Worm (Caenorhabditis elegans) whole organism, mixed stage, embryonic: ENCODE measurements around the gene klp-12.

Experiments used
- blmp-1 ChIP-seq: fragments of 150-350 bp; optimal IDR thresholded peaks from 2 replicates; lab custom pipeline; 2014; ENCODE audit warnings: missing biosample characterization, missing genetic modification characterization
- ham-2 ChIP-seq: fragments of 200-800 bp; sonication (Bioruptor generic); optimal IDR thresholded peaks from 2 replicates; lab custom pipeline; 2018; ENCODE audit warnings: mild to moderate bottlenecking, missing genetic modification characterization, missing compliant biosample characterization
- mls-2 ChIP-seq: sonication (generic microtip); optimal IDR thresholded peaks from 2 replicates; lab custom pipeline; 2016; ENCODE audit warnings: mild to moderate bottlenecking, missing genetic modification characterization, moderate library complexity, missing compliant biosample characterization
- nhr-2 ChIP-seq: fragments of 150-350 bp; optimal IDR thresholded peaks from 2 replicates; lab custom pipeline; 2014; ENCODE audit warnings: missing biosample characterization, missing genetic modification characterization
- pha-4 ChIP-seq: fragments of 150-350 bp; optimal IDR thresholded peaks from 2 replicates; lab custom pipeline; 2018; ENCODE audit warnings: missing biosample characterization, missing genetic modification reagents, missing genetic modification characterization
- sem-2 ChIP-seq: fragments of 200-800 bp; sonication (Bioruptor generic); optimal IDR thresholded peaks from 2 replicates; lab custom pipeline; 2018; ENCODE audit warnings: mild to moderate bottlenecking, missing genetic modification characterization, missing compliant biosample characterization
- snpc-4 ChIP-seq: fragments of 150-350 bp; optimal IDR thresholded peaks from 2 replicates; lab custom pipeline; 2014; ENCODE audit warnings: missing biosample characterization, missing genetic modification characterization
- sptf-1 ChIP-seq: sonication (generic microtip); optimal IDR thresholded peaks from 2 replicates; lab custom pipeline; 2017; ENCODE audit warnings: mild to moderate bottlenecking, missing genetic modification characterization, moderate library complexity, missing compliant biosample characterization
- unc-39 ChIP-seq: fragments of 150-350 bp; optimal IDR thresholded peaks from 2 replicates; lab custom pipeline; 2014; ENCODE audit warnings: missing biosample characterization, missing genetic modification characterization
- unc-62 ChIP-seq: fragments of 150-350 bp; optimal IDR thresholded peaks from 2 replicates; lab custom pipeline; 2014; ENCODE audit warnings: missing biosample characterization, missing genetic modification reagents, missing genetic modification characterization
- ztf-11 ChIP-seq: fragments of 150-350 bp; optimal IDR thresholded peaks from 2 replicates; lab custom pipeline; 2014; ENCODE audit warnings: missing biosample characterization, missing genetic modification characterization

- TF ChIP-seq mls-2 (tag; lab: Kevin White, UChicago), result no peak
- no peak for TF ChIP-seq unc-62
- no peak for TF ChIP-seq unc-39 (tag; lab: Kevin White, UChicago)
- no peak for TF ChIP-seq pha-4 (tag; lab: Kevin White, UChicago)
- TF ChIP-seq blmp-1 (tag; lab: Kevin White, UChicago), result no peak
- TF ChIP-seq ham-2, result no peak
- TF ChIP-seq ztf-11 (tag; lab: Kevin White, UChicago), result no peak
- no peak for TF ChIP-seq nhr-2 (tag; lab: Kevin White, UChicago)
- TF ChIP-seq sptf-1, result no peak
- no peak for TF ChIP-seq snpc-4 (tag; lab: Kevin White, UChicago)
- TF ChIP-seq sem-2 (GFP tag; lab: Kevin White, UChicago), result no peak
Measured at ce11 chrIV:11304970-11305369, 54.7 kb downstream of the klp-12 start.
